Worm (Caenorhabditis elegans) whole organism, young adult: ENCODE data around the gene Y55D5A.4.
A peak's percentile ranks its signal among the peaks of the same experiment; 100 is the strongest.

Experiments
- F10E7.11 ChIP-seq: sonication (generic microtip); optimal IDR thresholded peaks from 2 replicates; lab custom pipeline; 2017; ENCODE audit warnings: mild to moderate bottlenecking, missing genetic modification characterization, moderate library complexity, missing compliant biosample characterization
- Y53G8AR.9 ChIP-seq: fragments of 200-800 bp; sonication (Bioruptor generic); conservative IDR thresholded peaks from 2 replicates; pipeline ENCODE4 v1.3.6; 2022; ENCODE audit warnings: missing genetic modification reagents, missing genetic modification characterization, missing compliant biosample characterization
- Y56A3A.18 ChIP-seq: fragments of 200-800 bp; sonication (Bioruptor generic); IDR thresholded peaks from 2 replicates; pipeline ENCODE4 v1.3.6; 2022; ENCODE audit warnings: missing genetic modification reagents, missing genetic modification characterization, missing compliant biosample characterization
- Y79H2A.3 ChIP-seq: fragments of 200-800 bp; sonication (Bioruptor generic); conservative IDR thresholded peaks from 2 replicates; pipeline ENCODE4 v1.3.6; 2022; ENCODE audit warnings: missing genetic modification reagents, missing genetic modification characterization, missing compliant biosample characterization
- Y95B8A.8 ChIP-seq: fragments of 200-800 bp; sonication (Bioruptor generic); IDR thresholded peaks from 2 replicates; pipeline ENCODE4 v1.3.6; 2022; ENCODE audit warnings: missing genetic modification reagents, missing genetic modification characterization, missing compliant biosample characterization
- aptf-3 ChIP-seq: fragments of 200-800 bp; sonication (Bioruptor generic); IDR thresholded peaks from 2 replicates; pipeline ENCODE4 v1.3.6; 2022; ENCODE audit warnings: missing genetic modification characterization, missing compliant biosample characterization
- cebp-1 ChIP-seq, 2 experiments: fragments of 200-800 bp in 1 of 2; sonication (Bioruptor generic) in 1 of 2; sonication (generic microtip) in 1 of 2; IDR thresholded peaks in 1 of 2; optimal IDR thresholded peaks in 1 of 2; 2 replicates each; pipeline versions ENCODE4 v1.3.6 to Lab custom; 2017 to 2022; ENCODE audit warnings: missing compliant biosample characterization in 2 of 2, missing genetic modification characterization in 2 of 2, mild to moderate bottlenecking in 1 of 2, missing genetic modification reagents in 1 of 2, moderate library complexity in 1 of 2
- ceh-100 ChIP-seq: fragments of 200-800 bp; sonication (Bioruptor generic); IDR thresholded peaks from 2 replicates; pipeline ENCODE4 v1.3.6; 2022; ENCODE audit warnings: missing genetic modification reagents, missing genetic modification characterization, missing compliant biosample characterization
- ceh-58 ChIP-seq: fragments of 200-800 bp; sonication (Bioruptor generic); IDR thresholded peaks from 2 replicates; pipeline ENCODE4 v1.3.6; 2022; ENCODE audit warnings: missing genetic modification characterization, missing compliant biosample characterization
- ceh-79 ChIP-seq: sonication (generic microtip); optimal IDR thresholded peaks from 2 replicates; lab custom pipeline; 2017; ENCODE audit warnings: mild to moderate bottlenecking, missing genetic modification characterization, missing compliant biosample characterization
- die-1 ChIP-seq: sonication (generic microtip); optimal IDR thresholded peaks from 2 replicates; lab custom pipeline; 2016; ENCODE audit warnings: missing genotype, mild to moderate bottlenecking, missing genetic modification characterization, missing compliant biosample characterization
- dpff-1 ChIP-seq: sonication (generic microtip); optimal IDR thresholded peaks from 2 replicates; lab custom pipeline; 2017; ENCODE audit warnings: mild to moderate bottlenecking, missing genetic modification characterization, missing compliant biosample characterization
- efl-1 ChIP-seq: fragments of 150-350 bp; optimal IDR thresholded peaks from 2 replicates; lab custom pipeline; 2014; ENCODE audit warnings: missing biosample characterization, missing genetic modification reagents, missing genetic modification characterization
- egl-44 ChIP-seq: fragments of 200-800 bp; sonication (Bioruptor generic); IDR thresholded peaks from 2 replicates; pipeline ENCODE4 v1.3.6; 2022; ENCODE audit warnings: missing genetic modification reagents, missing genetic modification characterization, missing compliant biosample characterization
- gei-17 ChIP-seq: fragments of 200-800 bp; sonication (Bioruptor generic); optimal IDR thresholded peaks from 2 replicates; lab custom pipeline; 2018; ENCODE audit warnings: mild to moderate bottlenecking, missing genetic modification characterization, missing compliant biosample characterization
- hmg-1.2 ChIP-seq: fragments of 200-800 bp; sonication (Bioruptor generic); IDR thresholded peaks from 2 replicates; pipeline ENCODE4 v1.3.6; 2022; ENCODE audit warnings: missing genetic modification reagents, missing genetic modification characterization, missing compliant biosample characterization
- lag-1 ChIP-seq: fragments of 200-800 bp; sonication (Bioruptor generic); IDR thresholded peaks from 2 replicates; pipeline ENCODE4 v1.3.6; 2022; ENCODE audit warnings: missing genetic modification reagents, missing genetic modification characterization, missing compliant biosample characterization
- let-607 ChIP-seq, 2 experiments: fragments of 200-800 bp in 1 of 2; sonication (Bioruptor generic) in 1 of 2; sonication (generic microtip) in 1 of 2; optimal IDR thresholded peaks; 2 replicates each; lab custom pipeline; 2016 to 2018; ENCODE audit warnings: mild to moderate bottlenecking in 2 of 2, missing compliant biosample characterization in 2 of 2, missing genetic modification characterization in 2 of 2, moderate library complexity in 2 of 2, missing genotype in 1 of 2
- lin-54 ChIP-seq: fragments of 200-800 bp; sonication (Bioruptor generic); optimal IDR thresholded peaks from 2 replicates; lab custom pipeline; 2018; ENCODE audit warnings: mild to moderate bottlenecking, missing genetic modification characterization, missing compliant biosample characterization
- lir-1 ChIP-seq: fragments of 200-800 bp; sonication (Bioruptor generic); conservative IDR thresholded peaks from 2 replicates; pipeline ENCODE4 v1.3.6; 2022; ENCODE audit warnings: missing genetic modification reagents, missing genetic modification characterization, missing compliant biosample characterization
- lsl-1 ChIP-seq: fragments of 200-800 bp; sonication (Bioruptor generic); optimal IDR thresholded peaks from 2 replicates; lab custom pipeline; 2018; ENCODE audit warnings: mild to moderate bottlenecking, missing genetic modification characterization, moderate library complexity, missing compliant biosample characterization
- lsy-27 ChIP-seq: sonication (generic microtip); optimal IDR thresholded peaks from 2 replicates; lab custom pipeline; 2017; ENCODE audit warnings: missing genetic modification characterization, mild to moderate bottlenecking, missing compliant biosample characterization, antibody characterized with exemption, missing genotype, borderline replicate concordance; ENCODE audit not compliant: insufficient read depth
- madf-10 ChIP-seq: sonication (generic microtip); optimal IDR thresholded peaks from 2 replicates; lab custom pipeline; 2016; ENCODE audit warnings: mild to moderate bottlenecking, missing genetic modification characterization, missing compliant biosample characterization
- madf-3 ChIP-seq: fragments of 200-800 bp; sonication (Bioruptor generic); IDR thresholded peaks from 2 replicates; pipeline ENCODE4 v1.3.6; 2022; ENCODE audit warnings: missing genetic modification reagents, missing genetic modification characterization, missing compliant biosample characterization
- madf-6 ChIP-seq: fragments of 200-800 bp; sonication (Bioruptor generic); IDR thresholded peaks from 2 replicates; pipeline ENCODE4 v1.3.6; 2022; ENCODE audit warnings: missing genetic modification reagents, missing genetic modification characterization, missing compliant biosample characterization
- mes-4 ChIP-seq: sonication (generic microtip); optimal IDR thresholded peaks from 2 replicates; lab custom pipeline; 2016; ENCODE audit warnings: missing genotype, missing genetic modification characterization, missing compliant biosample characterization
- mxl-1 ChIP-seq: sonication (generic microtip); optimal IDR thresholded peaks from 2 replicates; lab custom pipeline; 2016; ENCODE audit warnings: missing genetic modification characterization, missing compliant biosample characterization
- nhr-179 ChIP-seq: sonication (generic microtip); optimal IDR thresholded peaks from 2 replicates; lab custom pipeline; 2016; ENCODE audit warnings: mild to moderate bottlenecking, missing genetic modification characterization, missing compliant biosample characterization
- pha-4 ChIP-seq: fragments of 150-350 bp; sonication (generic microtip); optimal IDR thresholded peaks from 2 replicates; lab custom pipeline; 2014; ENCODE audit warnings: missing biosample characterization, missing genetic modification reagents, missing genetic modification characterization
- somi-1 ChIP-seq: fragments of 200-800 bp; sonication (Bioruptor generic); optimal IDR thresholded peaks from 2 replicates; lab custom pipeline; 2018; ENCODE audit warnings: mild to moderate bottlenecking, missing genetic modification characterization, missing compliant biosample characterization
- tlf-1 ChIP-seq: fragments of 200-800 bp; sonication (Bioruptor generic); optimal IDR thresholded peaks from 2 replicates; lab custom pipeline; 2018; ENCODE audit warnings: mild to moderate bottlenecking, missing genetic modification characterization, missing compliant biosample characterization
- unc-130 ChIP-seq: sonication (generic microtip); optimal IDR thresholded peaks from 2 replicates; lab custom pipeline; 2016; ENCODE audit warnings: missing genetic modification reagents, missing genetic modification characterization, missing compliant biosample characterization
- unc-62 ChIP-seq: fragments of 150-350 bp; optimal IDR thresholded peaks from 2 replicates; lab custom pipeline; 2014; ENCODE audit warnings: missing biosample characterization, missing genetic modification reagents, missing genetic modification characterization
- zim-3 ChIP-seq: sonication (generic microtip); optimal IDR thresholded peaks from 2 replicates; lab custom pipeline; 2017; ENCODE audit warnings: mild to moderate bottlenecking, missing genetic modification characterization, moderate library complexity, missing compliant biosample characterization
- ztf-18 ChIP-seq: sonication (generic microtip); optimal IDR thresholded peaks from 2 replicates; lab custom pipeline; 2016; ENCODE audit warnings: missing genotype, mild to moderate bottlenecking, missing genetic modification characterization, missing compliant biosample characterization
- ztf-25 ChIP-seq: fragments of 200-800 bp; sonication (Bioruptor generic); IDR thresholded peaks from 2 replicates; pipeline ENCODE4 v1.3.6; 2022; ENCODE audit warnings: missing genetic modification reagents, missing genetic modification characterization, missing compliant biosample characterization

Gene Y55D5A.4

DNA sequence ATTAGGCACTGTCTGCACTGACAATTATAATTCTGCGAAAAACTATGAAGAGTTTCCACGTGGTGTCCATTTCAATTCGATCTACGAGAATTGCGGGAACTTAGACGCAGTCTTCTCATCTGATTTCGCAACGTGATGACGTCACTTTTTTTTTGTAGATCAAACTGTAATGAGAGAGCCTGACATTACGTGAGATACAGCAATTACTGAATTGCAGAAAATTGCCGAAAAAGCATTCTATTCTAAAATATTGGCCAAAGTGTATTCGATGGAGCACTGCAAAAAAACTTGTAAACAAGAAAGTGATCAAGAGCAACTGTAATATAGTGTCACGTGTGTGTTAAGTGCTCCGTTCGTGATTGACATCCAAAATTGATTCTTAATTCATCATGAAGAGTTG is 36.8 kb upstream of the Y55D5A.4 start:
- TF ChIP-seq egl-44 (GFP tag; lab: Robert Waterston, UW) (no peak), lag-1 (no peak), cebp-1 (GFP tag; IDR thresholded peaks at IDR 0.05; lab: Robert Waterston, UW) (no peak), cebp-1 (tag; optimal IDR thresholded peaks at IDR 0.05; lab: Kevin White, UChicago) (peak; percentile 32), lin-54 (GFP tag; lab: Kevin White, UChicago) (no peak), lir-1 (GFP tag; lab: Robert Waterston, UW) (no peak), tlf-1 (no peak), Y56A3A.18 (no peak), die-1 (tag; lab: Kevin White, UChicago) (no peak)
- TF ChIP-seq, all 124 proteins: peak for 1

DNA sequence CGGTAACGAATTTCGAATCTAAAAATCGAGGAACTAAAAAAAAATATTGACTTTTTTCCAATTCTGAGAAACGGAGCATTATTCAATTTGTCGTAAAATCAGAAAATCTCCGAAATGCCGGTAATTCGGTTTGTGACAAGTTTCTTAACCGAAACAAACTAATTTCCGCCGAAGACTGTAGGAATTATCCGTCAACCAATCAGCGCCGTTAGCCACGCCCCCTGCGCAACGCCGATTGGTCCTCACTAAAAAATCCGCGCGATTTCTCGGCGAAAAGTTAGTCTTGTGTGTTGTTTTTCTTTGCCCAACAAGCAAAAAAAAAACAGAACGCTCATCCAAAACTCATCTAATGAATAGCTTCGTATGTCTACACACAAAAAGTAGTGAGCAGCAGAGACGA is 30.2 kb upstream of the Y55D5A.4 start:
- TF ChIP-seq madf-3: no peak
- no peak for TF ChIP-seq Y79H2A.3 (GFP tag; lab: Robert Waterston, UW)
- no peak for TF ChIP-seq Y95B8A.8
- TF ChIP-seq ztf-25: no peak
- TF ChIP-seq hmg-1.2: no peak
- TF ChIP-seq mxl-1 (tag; lab: Kevin White, UChicago): no peak
- TF ChIP-seq cebp-1 (GFP tag; IDR thresholded peaks at IDR 0.05; lab: Robert Waterston, UW): no peak
- TF ChIP-seq cebp-1 (tag; optimal IDR thresholded peaks at IDR 0.05; lab: Kevin White, UChicago): no peak
- no peak for TF ChIP-seq Y53G8AR.9 (GFP tag; lab: Robert Waterston, UW)
- TF ChIP-seq lsl-1 (GFP tag; lab: Kevin White, UChicago): no peak
- no peak for TF ChIP-seq lsy-27 (tag; lab: Kevin White, UChicago)
- TF ChIP-seq let-607 (tag; optimal IDR thresholded peaks at IDR 0.05; lab: Kevin White, UChicago): no peak
- TF ChIP-seq, all 124 proteins: peak for 0

DNA sequence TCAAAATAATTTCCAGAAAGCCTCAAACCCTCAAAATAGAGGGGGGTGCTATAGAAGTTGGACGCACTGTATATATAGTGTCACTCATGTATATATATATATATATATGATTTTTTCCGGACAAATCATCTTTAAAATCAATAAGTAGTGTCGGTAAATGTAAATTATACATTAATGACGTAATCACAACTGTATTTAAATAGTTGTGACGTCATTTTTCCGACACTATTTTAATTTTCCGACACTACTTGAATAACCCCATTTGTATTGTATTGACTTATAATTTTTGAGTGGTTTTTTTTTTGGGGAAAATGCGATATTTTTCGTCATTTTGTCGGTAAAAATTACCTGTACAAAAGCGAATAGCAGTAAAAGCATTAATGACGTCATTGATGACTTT is 29.0 kb upstream of the Y55D5A.4 start:
- TF ChIP-seq unc-62: no peak
- TF ChIP-seq aptf-3 (GFP tag; lab: Robert Waterston, UW): no peak
- no peak for TF ChIP-seq gei-17
- no peak for TF ChIP-seq dpff-1
- TF ChIP-seq ceh-79 (tag; lab: Kevin White, UChicago): no peak
- no peak for TF ChIP-seq zim-3 (tag; lab: Kevin White, UChicago)
- TF ChIP-seq pha-4 (tag; lab: Kevin White, UChicago): no peak
- TF ChIP-seq lin-54 (GFP tag; lab: Kevin White, UChicago): no peak
- TF ChIP-seq nhr-179 (tag; lab: Kevin White, UChicago): no peak
- TF ChIP-seq madf-6 (GFP tag; lab: Robert Waterston, UW): no peak
- no peak for TF ChIP-seq ztf-18 (tag; lab: Kevin White, UChicago)
- TF ChIP-seq mes-4 (tag; lab: Kevin White, UChicago): no peak
- no peak for TF ChIP-seq efl-1 (GFP tag; lab: Kevin White, UChicago)
- no peak for TF ChIP-seq ceh-100 (GFP tag; lab: Robert Waterston, UW)
- TF ChIP-seq unc-130 (GFP tag; lab: Kevin White, UChicago): no peak
- TF ChIP-seq F10E7.11 (tag; lab: Kevin White, UChicago): no peak
- no peak for TF ChIP-seq somi-1 (GFP tag; lab: Kevin White, UChicago)
- no peak for TF ChIP-seq madf-10
- TF ChIP-seq ceh-58 (GFP tag; lab: Robert Waterston, UW): no peak
